Worm (Caenorhabditis elegans) whole organism, young adult: Measurements from ENCODE around the gene C02H6.1.

Source experiments
- C06A6.2 ChIP-seq: fragments of 200-800 bp; sonication (Bioruptor generic); conservative IDR thresholded peaks from 2 replicates; pipeline ENCODE4 v1.3.6; 2022; ENCODE audit warnings: missing genetic modification characterization, missing compliant biosample characterization
- C17E4.6 ChIP-seq: fragments of 200-800 bp; sonication (Bioruptor generic); IDR thresholded peaks from 2 replicates; pipeline ENCODE4 v1.3.6; 2022; ENCODE audit warnings: missing genetic modification reagents, missing genetic modification characterization, missing compliant biosample characterization
- F22D6.2 ChIP-seq: sonication (generic microtip); optimal IDR thresholded peaks from 2 replicates; lab custom pipeline; 2016; ENCODE audit warnings: mild to moderate bottlenecking, missing genetic modification characterization, missing compliant biosample characterization
- F23B12.7 ChIP-seq: sonication (generic microtip); optimal IDR thresholded peaks from 2 replicates; lab custom pipeline; 2017; ENCODE audit warnings: missing genetic modification characterization, mild to moderate bottlenecking, missing compliant biosample characterization, antibody characterized with exemption, moderate library complexity; ENCODE audit not compliant: insufficient read depth
- F37B4.10 ChIP-seq: fragments of 200-800 bp; sonication (Bioruptor generic); IDR thresholded peaks from 2 replicates; pipeline ENCODE4 v1.3.6; 2022; ENCODE audit warnings: missing genetic modification characterization, missing compliant biosample characterization
- F52B5.7 ChIP-seq: sonication (generic microtip); optimal IDR thresholded peaks from 2 replicates; lab custom pipeline; 2016; ENCODE audit warnings: mild to moderate bottlenecking, missing genetic modification characterization, missing compliant biosample characterization
- F55B11.4 ChIP-seq: sonication (generic microtip); optimal IDR thresholded peaks from 2 replicates; lab custom pipeline; 2016; ENCODE audit warnings: missing compliant biosample characterization, missing genetic modification characterization, borderline replicate concordance; ENCODE audit not compliant: insufficient read depth
- F57C9.4 ChIP-seq: sonication (generic microtip); optimal IDR thresholded peaks from 2 replicates; lab custom pipeline; 2017; ENCODE audit warnings: mild to moderate bottlenecking, missing genetic modification characterization, missing compliant biosample characterization
- T07F8.4 ChIP-seq: sonication (generic microtip); optimal IDR thresholded peaks from 2 replicates; lab custom pipeline; 2016; ENCODE audit warnings: mild to moderate bottlenecking, missing genetic modification characterization, moderate library complexity, missing compliant biosample characterization
- Y67H2A.10 ChIP-seq: fragments of 200-800 bp; sonication (Bioruptor generic); conservative IDR thresholded peaks from 2 replicates; pipeline ENCODE4 v1.3.6; 2022; ENCODE audit warnings: missing genetic modification reagents, missing genetic modification characterization, missing compliant biosample characterization
- Y79H2A.3 ChIP-seq: fragments of 200-800 bp; sonication (Bioruptor generic); conservative IDR thresholded peaks from 2 replicates; pipeline ENCODE4 v1.3.6; 2022; ENCODE audit warnings: missing genetic modification reagents, missing genetic modification characterization, missing compliant biosample characterization
- Y95B8A.8 ChIP-seq: fragments of 200-800 bp; sonication (Bioruptor generic); IDR thresholded peaks from 2 replicates; pipeline ENCODE4 v1.3.6; 2022; ENCODE audit warnings: missing genetic modification reagents, missing genetic modification characterization, missing compliant biosample characterization
- ZK185.1 ChIP-seq: sonication (generic microtip); optimal IDR thresholded peaks from 2 replicates; lab custom pipeline; 2016; ENCODE audit warnings: mild to moderate bottlenecking, missing genetic modification characterization, missing compliant biosample characterization; ENCODE audit not compliant: poor library complexity, severe bottlenecking
- attf-3 ChIP-seq: fragments of 200-800 bp; sonication (Bioruptor generic); conservative IDR thresholded peaks from 2 replicates; pipeline ENCODE4 v1.3.6; 2022; ENCODE audit warnings: missing genetic modification reagents, missing genetic modification characterization, missing compliant biosample characterization
- attf-5 ChIP-seq: fragments of 200-800 bp; sonication (Bioruptor generic); optimal IDR thresholded peaks from 2 replicates; lab custom pipeline; 2018; ENCODE audit warnings: mild to moderate bottlenecking, missing genetic modification characterization, missing compliant biosample characterization
- attf-6 ChIP-seq: fragments of 200-800 bp; sonication (Bioruptor generic); IDR thresholded peaks from 2 replicates; pipeline ENCODE4 v1.3.6; 2022; ENCODE audit warnings: missing genetic modification reagents, missing genetic modification characterization, missing compliant biosample characterization
- ccch-3 ChIP-seq: fragments of 200-800 bp; sonication (Bioruptor generic); optimal IDR thresholded peaks from 2 replicates; lab custom pipeline; 2018; ENCODE audit warnings: mild to moderate bottlenecking, missing genetic modification characterization, missing compliant biosample characterization
- cebp-1 ChIP-seq, 2 experiments: fragments of 200-800 bp in 1 of 2; sonication (Bioruptor generic) in 1 of 2; sonication (generic microtip) in 1 of 2; IDR thresholded peaks in 1 of 2; optimal IDR thresholded peaks in 1 of 2; 2 replicates each; pipeline versions ENCODE4 v1.3.6 to Lab custom; 2017 to 2022; ENCODE audit warnings: missing compliant biosample characterization in 2 of 2, missing genetic modification characterization in 2 of 2, mild to moderate bottlenecking in 1 of 2, missing genetic modification reagents in 1 of 2, moderate library complexity in 1 of 2
- ceh-100 ChIP-seq: fragments of 200-800 bp; sonication (Bioruptor generic); IDR thresholded peaks from 2 replicates; pipeline ENCODE4 v1.3.6; 2022; ENCODE audit warnings: missing genetic modification reagents, missing genetic modification characterization, missing compliant biosample characterization
- ceh-27 ChIP-seq: fragments of 200-800 bp; sonication (Bioruptor generic); optimal IDR thresholded peaks from 2 replicates; lab custom pipeline; 2018; ENCODE audit warnings: mild to moderate bottlenecking, missing genetic modification characterization, moderate library complexity, missing compliant biosample characterization
- ceh-58 ChIP-seq: fragments of 200-800 bp; sonication (Bioruptor generic); IDR thresholded peaks from 2 replicates; pipeline ENCODE4 v1.3.6; 2022; ENCODE audit warnings: missing genetic modification characterization, missing compliant biosample characterization
- ceh-79 ChIP-seq: sonication (generic microtip); optimal IDR thresholded peaks from 2 replicates; lab custom pipeline; 2017; ENCODE audit warnings: mild to moderate bottlenecking, missing genetic modification characterization, missing compliant biosample characterization
- ceh-91 ChIP-seq: fragments of 200-800 bp; sonication (Bioruptor generic); IDR thresholded peaks from 2 replicates; pipeline ENCODE4 v1.3.6; 2022; ENCODE audit warnings: missing genetic modification reagents, missing genetic modification characterization, missing compliant biosample characterization
- die-1 ChIP-seq: sonication (generic microtip); optimal IDR thresholded peaks from 2 replicates; lab custom pipeline; 2016; ENCODE audit warnings: missing genotype, mild to moderate bottlenecking, missing genetic modification characterization, missing compliant biosample characterization
- dox-1 ChIP-seq: fragments of 200-800 bp; sonication (Bioruptor generic); IDR thresholded peaks from 2 replicates; pipeline ENCODE4 v1.3.6; 2022; ENCODE audit warnings: missing genetic modification reagents, missing genetic modification characterization, missing compliant biosample characterization
- dpl-1 ChIP-seq: fragments of 150-350 bp; optimal IDR thresholded peaks from 2 replicates; lab custom pipeline; 2014; ENCODE audit warnings: missing biosample characterization, missing genetic modification reagents, missing genetic modification characterization
- fkh-3 ChIP-seq: sonication (generic microtip); optimal IDR thresholded peaks from 2 replicates; lab custom pipeline; 2016; ENCODE audit warnings: mild to moderate bottlenecking, missing genetic modification characterization, missing compliant biosample characterization
- hlh-26 ChIP-seq: fragments of 200-800 bp; sonication (Bioruptor generic); conservative IDR thresholded peaks from 2 replicates; pipeline ENCODE4 v1.3.6; 2022; ENCODE audit warnings: missing genetic modification reagents, missing genetic modification characterization, missing compliant biosample characterization
- lin-26 ChIP-seq: fragments of 200-800 bp; sonication (Bioruptor generic); IDR thresholded peaks from 2 replicates; pipeline ENCODE4 v1.3.6; 2022; ENCODE audit warnings: missing genetic modification reagents, missing genetic modification characterization, missing compliant biosample characterization
- lin-40 ChIP-seq: sonication (generic microtip); optimal IDR thresholded peaks from 2 replicates; lab custom pipeline; 2016; ENCODE audit warnings: missing genetic modification characterization, mild to moderate bottlenecking, missing compliant biosample characterization, missing genotype, missing genetic modification reagents
- lin-54 ChIP-seq: fragments of 200-800 bp; sonication (Bioruptor generic); optimal IDR thresholded peaks from 2 replicates; lab custom pipeline; 2018; ENCODE audit warnings: mild to moderate bottlenecking, missing genetic modification characterization, missing compliant biosample characterization
- lsy-27 ChIP-seq: sonication (generic microtip); optimal IDR thresholded peaks from 2 replicates; lab custom pipeline; 2017; ENCODE audit warnings: missing genetic modification characterization, mild to moderate bottlenecking, missing compliant biosample characterization, antibody characterized with exemption, missing genotype, borderline replicate concordance; ENCODE audit not compliant: insufficient read depth
- madf-6 ChIP-seq: fragments of 200-800 bp; sonication (Bioruptor generic); IDR thresholded peaks from 2 replicates; pipeline ENCODE4 v1.3.6; 2022; ENCODE audit warnings: missing genetic modification reagents, missing genetic modification characterization, missing compliant biosample characterization
- mcd-1 ChIP-seq: fragments of 200-800 bp; sonication (Bioruptor generic); IDR thresholded peaks from 2 replicates; pipeline ENCODE4 v1.3.6; 2022; ENCODE audit warnings: missing genetic modification reagents, missing genetic modification characterization, missing compliant biosample characterization
- nfyb-1 ChIP-seq: fragments of 200-800 bp; sonication (Bioruptor generic); IDR thresholded peaks from 2 replicates; pipeline ENCODE4 v1.3.6; 2022; ENCODE audit warnings: missing genetic modification reagents, missing genetic modification characterization, missing compliant biosample characterization
- nhr-120 ChIP-seq: fragments of 200-800 bp; sonication (Bioruptor generic); IDR thresholded peaks from 2 replicates; pipeline ENCODE4 v1.3.6; 2022; ENCODE audit warnings: missing genetic modification characterization, missing compliant biosample characterization
- nhr-27 ChIP-seq: fragments of 200-800 bp; sonication (Bioruptor generic); optimal IDR thresholded peaks from 2 replicates; lab custom pipeline; 2018; ENCODE audit warnings: mild to moderate bottlenecking, missing genetic modification characterization, moderate library complexity, missing compliant biosample characterization
- nhr-90 ChIP-seq: sonication (generic microtip); optimal IDR thresholded peaks from 2 replicates; lab custom pipeline; 2016; ENCODE audit warnings: missing genotype, mild to moderate bottlenecking, missing genetic modification characterization, missing compliant biosample characterization
- repo-1 ChIP-seq: sonication (generic microtip); optimal IDR thresholded peaks from 2 replicates; lab custom pipeline; 2017; ENCODE audit warnings: mild to moderate bottlenecking, missing genetic modification characterization, missing compliant biosample characterization
- sea-2 ChIP-seq: fragments of 200-800 bp; sonication (Bioruptor generic); IDR thresholded peaks from 2 replicates; pipeline ENCODE4 v1.3.6; 2022; ENCODE audit warnings: missing genetic modification characterization, missing compliant biosample characterization
- snpc-3.4 ChIP-seq: sonication (generic microtip); optimal IDR thresholded peaks from 2 replicates; lab custom pipeline; 2017; ENCODE audit warnings: missing genetic modification characterization, mild to moderate bottlenecking, missing compliant biosample characterization, antibody characterized with exemption, moderate library complexity, missing genotype, missing genetic modification reagents
- somi-1 ChIP-seq: fragments of 200-800 bp; sonication (Bioruptor generic); optimal IDR thresholded peaks from 2 replicates; lab custom pipeline; 2018; ENCODE audit warnings: mild to moderate bottlenecking, missing genetic modification characterization, missing compliant biosample characterization
- tbp1 ChIP-seq: fragments of 200-800 bp; sonication (Bioruptor generic); optimal IDR thresholded peaks from 2 replicates; lab custom pipeline; 2018; ENCODE audit warnings: mild to moderate bottlenecking, missing genetic modification characterization, missing compliant biosample characterization
- tlf-1 ChIP-seq: fragments of 200-800 bp; sonication (Bioruptor generic); optimal IDR thresholded peaks from 2 replicates; lab custom pipeline; 2018; ENCODE audit warnings: mild to moderate bottlenecking, missing genetic modification characterization, missing compliant biosample characterization
- unc-130 ChIP-seq: sonication (generic microtip); optimal IDR thresholded peaks from 2 replicates; lab custom pipeline; 2016; ENCODE audit warnings: missing genetic modification reagents, missing genetic modification characterization, missing compliant biosample characterization
- zfh-2 ChIP-seq: fragments of 200-800 bp; sonication (Bioruptor generic); conservative IDR thresholded peaks from 2 replicates; pipeline ENCODE4 v1.3.6; 2022; ENCODE audit warnings: missing genetic modification reagents, missing genetic modification characterization, missing compliant biosample characterization
- ztf-6 ChIP-seq: fragments of 200-800 bp; sonication (Bioruptor generic); IDR thresholded peaks from 2 replicates; pipeline ENCODE4 v1.3.6; 2022; ENCODE audit warnings: missing genetic modification reagents, missing genetic modification characterization, missing compliant biosample characterization

The C02H6.1 gene

DNA sequence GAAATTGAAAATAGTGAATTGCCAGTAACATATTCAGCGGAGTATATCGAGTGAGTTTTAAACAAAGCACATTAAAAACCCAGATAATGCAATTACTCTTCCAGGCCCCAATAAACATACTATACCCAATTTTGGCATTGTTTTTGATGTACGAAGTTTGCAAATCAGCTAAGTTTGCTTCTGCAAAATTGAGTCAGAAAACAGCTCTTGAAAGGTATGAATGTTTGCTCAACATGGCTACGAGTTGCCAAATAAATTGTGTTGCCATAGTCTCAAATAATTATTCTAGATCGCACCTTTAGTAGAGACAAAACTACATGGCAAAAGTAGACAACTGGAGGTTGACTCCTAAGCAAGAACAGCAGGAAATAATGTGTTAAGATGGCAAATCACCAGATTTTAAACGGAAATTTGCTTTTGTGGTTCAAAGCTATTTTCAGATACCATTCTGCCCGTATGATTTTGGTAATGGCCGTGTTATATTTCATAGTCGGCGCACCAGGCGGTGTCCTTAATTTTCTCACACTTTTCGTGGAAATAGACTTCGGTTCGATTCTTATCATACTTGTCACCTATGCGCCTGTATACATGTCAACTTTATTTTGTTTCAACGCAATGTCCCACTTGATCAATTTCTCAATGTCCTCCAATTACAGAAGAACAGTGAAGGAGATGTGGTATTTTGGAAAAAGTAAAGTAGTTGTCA is 42.9 kb upstream of the C02H6.1 start (continued):
- TF ChIP-seq lsy-27 (tag; lab: Kevin White, UChicago) (no peak), nhr-90 (tag; lab: Kevin White, UChicago) (peak; percentile 66), T07F8.4 (tag; lab: Kevin White, UChicago) (no peak), ccch-3 (GFP tag; lab: Kevin White, UChicago) (no peak), F57C9.4 (tag; lab: Kevin White, UChicago) (peak; percentile 50), nhr-120 (GFP tag; lab: Robert Waterston, UW) (no peak), die-1 (tag; lab: Kevin White, UChicago) (no peak), lin-40 (tag; lab: Kevin White, UChicago) (no peak), dpl-1 (GFP tag; lab: Kevin White, UChicago) (no peak), madf-6 (peak; percentile 22; the same call in 1 of the 2 replicates), nhr-27 (peak; percentile 33), nfyb-1 (GFP tag; lab: Robert Waterston, UW) (peak; percentile 79), attf-5 (GFP tag; lab: Kevin White, UChicago) (peak; percentile 50), C06A6.2 (GFP tag; lab: Robert Waterston, UW) (peak; percentile 59), lin-54 (GFP tag; lab: Kevin White, UChicago) (no peak), F22D6.2 (tag; lab: Kevin White, UChicago) (no peak), Y95B8A.8 (GFP tag; lab: Robert Waterston, UW) (peak; percentile 63; the same call in 1 of the 2 replicates), ztf-6 (GFP tag; lab: Robert Waterston, UW) (no peak), F55B11.4 (tag; lab: Kevin White, UChicago) (no peak), ceh-91 (GFP tag; lab: Robert Waterston, UW) (no peak), F23B12.7 (tag; lab: Kevin White, UChicago) (no peak), cebp-1 (GFP tag; IDR thresholded peaks at IDR 0.05; lab: Robert Waterston, UW) (no peak; the same call in 1 of the 2 replicates), cebp-1 (tag; optimal IDR thresholded peaks at IDR 0.05; lab: Kevin White, UChicago) (peak; percentile 70), tlf-1 (GFP tag; lab: Kevin White, UChicago) (peak; percentile 53), lin-26 (GFP tag; lab: Robert Waterston, UW) (no peak; the same call in 1 of the 2 replicates), F52B5.7 (tag; lab: Kevin White, UChicago) (peak; percentile 96), dox-1 (GFP tag; lab: Robert Waterston, UW) (peak; percentile 65), Y67H2A.10 (no peak), snpc-3.4 (no peak), ceh-79 (tag; lab: Kevin White, UChicago) (peak; percentile 21), hlh-26 (no peak), sea-2 (no peak), Y79H2A.3 (GFP tag; lab: Robert Waterston, UW) (no peak), C17E4.6 (GFP tag; lab: Robert Waterston, UW) (no peak), attf-3 (GFP tag; lab: Robert Waterston, UW) (no peak), tbp1 (GFP tag; lab: Kevin White, UChicago) (peak; percentile 38), ceh-27 (GFP tag; lab: Kevin White, UChicago) (peak; percentile 9), mcd-1 (no peak), ceh-100 (GFP tag; lab: Robert Waterston, UW) (no peak), fkh-3 (tag; lab: Kevin White, UChicago) (peak; percentile 1), F37B4.10 (GFP tag; lab: Robert Waterston, UW) (no peak), zfh-2 (GFP tag; lab: Robert Waterston, UW) (no peak), ceh-58 (no peak), somi-1 (no peak), repo-1 (tag; lab: Kevin White, UChicago) (peak; percentile 78), unc-130 (GFP tag; lab: Kevin White, UChicago) (no peak), ZK185.1 (peak; percentile 17), attf-6 (GFP tag; lab: Robert Waterston, UW) (no peak)
